Worm (Caenorhabditis elegans): ENCODE results near the gene twk-14.

ce11 chrV:12421360-12421759 is 25.9 kb upstream of the twk-14 start:
- no peak for TF ChIP-seq nhr-6 (tag; optimal IDR thresholded peaks at IDR 0.05)
- no peak for TF ChIP-seq aly-2 (tag; optimal IDR thresholded peaks at IDR 0.05)
- TF ChIP-seq gmeb-1 (tag; optimal IDR thresholded peaks at IDR 0.05), result no peak
- no peak for TF ChIP-seq nhr-11 (tag; optimal IDR thresholded peaks at IDR 0.05)
- no peak for TF ChIP-seq sem-4 (tag; optimal IDR thresholded peaks at IDR 0.05)
- TF ChIP-seq nhr-12 (tag; optimal IDR thresholded peaks at IDR 0.05), result no peak
- no peak for TF ChIP-seq ztf-4 (tag; optimal IDR thresholded peaks at IDR 0.05)
- TF ChIP-seq ztf-1 (GFP tag; conservative IDR thresholded peaks at IDR 0.05), result no peak
- TF ChIP-seq elt-3 (tag; optimal IDR thresholded peaks at IDR 0.05), result no peak
- TF ChIP-seq zag-1 (tag; optimal IDR thresholded peaks at IDR 0.05), result no peak

All from whole organism, L2 larva.